Fruit fly (Drosophila melanogaster): ENCODE data around the gene Akh.

Gene Akh

DNA sequence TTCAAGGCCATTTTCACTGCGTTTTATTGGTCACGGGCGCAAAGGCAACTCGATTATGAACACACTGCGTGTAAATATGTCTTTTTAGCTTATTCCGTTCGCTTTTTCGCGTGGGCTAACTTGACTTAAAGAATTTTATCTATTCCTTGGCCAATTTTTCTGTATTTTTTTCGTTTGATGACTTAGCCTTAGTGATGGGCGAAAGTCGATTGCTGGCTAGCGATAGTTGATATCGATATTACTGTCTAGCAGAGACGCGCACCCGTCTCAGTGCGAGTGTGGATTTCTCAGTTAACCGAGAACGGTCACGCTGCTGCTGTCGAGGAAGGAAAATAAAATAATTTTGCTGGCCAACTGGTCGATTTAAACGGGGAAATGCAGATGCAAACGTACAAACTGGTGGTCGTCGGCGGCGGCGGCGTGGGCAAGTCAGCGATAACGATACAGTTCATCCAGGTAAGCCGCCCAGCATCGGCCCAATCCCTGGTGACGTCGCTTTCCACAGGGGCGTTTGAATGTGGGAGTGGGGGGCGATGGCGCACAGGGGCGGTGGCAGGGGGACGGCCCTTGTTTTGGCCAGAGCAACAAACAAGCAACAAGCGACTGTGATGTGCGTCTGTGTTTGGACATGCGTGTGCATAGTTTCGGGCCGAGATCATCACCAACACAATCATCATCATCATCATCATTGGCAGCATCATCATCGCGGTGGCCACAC is 2.3 kb upstream of the Akh start, which contains the start of the genes Rop and Ras64B (continued):
- TF ChIP-seq nmo (GFP tag; optimal IDR thresholded peaks at IDR 0.05) (peak; percentile 75), CG1233 (GFP tag; optimal IDR thresholded peaks at IDR 0.05) (no peak), CG12769 (tag; optimal IDR thresholded peaks at IDR 0.05) (no peak), CG17912 (GFP tag; optimal IDR thresholded peaks at IDR 0.05) (no peak), CG3163 (GFP tag; optimal IDR thresholded peaks at IDR 0.05) (peak; percentile 46), CG4282 (GFP tag; optimal IDR thresholded peaks at IDR 0.05) (no peak), CG10543 (GFP tag; optimal IDR thresholded peaks at IDR 0.05) (peak; percentile 63), dan (GFP tag; IDR thresholded peaks at IDR 0.05) (no peak), CG7928 (GFP tag; optimal IDR thresholded peaks at IDR 0.05) (peak; percentile 50), pita (GFP tag; optimal IDR thresholded peaks at IDR 0.05) (peak; percentile 71), CG1647 (GFP tag; optimal IDR thresholded peaks at IDR 0.05) (peak; percentile 11), pb (GFP tag; optimal IDR thresholded peaks at IDR 0.05) (peak; percentile 30), gsb-n (tag; optimal IDR thresholded peaks at IDR 0.05) (peak; percentile 43), CG9876 (GFP tag; optimal IDR thresholded peaks at IDR 0.05) (no peak), nau (GFP tag; optimal IDR thresholded peaks at IDR 0.05) (no peak), CG2120 (GFP tag; optimal IDR thresholded peaks at IDR 0.05) (peak; percentile 47), CG31365 (tag; optimal IDR thresholded peaks at IDR 0.05) (no peak), az2 (GFP tag; optimal IDR thresholded peaks at IDR 0.05) (no peak), ewg (GFP tag; optimal IDR thresholded peaks at IDR 0.05) (peak; percentile 5), BtbVII (GFP tag; optimal IDR thresholded peaks at IDR 0.05) (no peak), CG1792 (GFP tag; optimal IDR thresholded peaks at IDR 0.05) (no peak), mld (GFP tag; IDR thresholded peaks at IDR 0.05; ENCODE audit: partially characterized antibody) (peak; percentile 52; the same call in 1 of the 3 replicates), twi (tag; optimal IDR thresholded peaks at IDR 0.05) (peak; percentile 0), CG2202 (tag; optimal IDR thresholded peaks at IDR 0.05) (peak; percentile 12), jumu (GFP tag; optimal IDR thresholded peaks at IDR 0.05) (peak; percentile 26), CG3281 (GFP tag; optimal IDR thresholded peaks at IDR 0.05) (no peak), hbn (GFP tag; IDR thresholded peaks at IDR 0.05; ENCODE audit: partially characterized antibody) (peak; percentile 73), CG12299 (tag; optimal IDR thresholded peaks at IDR 0.05) (peak; percentile 2), pzg (GFP tag; optimal IDR thresholded peaks at IDR 0.05) (peak; percentile 99), dmrt11E (tag; optimal IDR thresholded peaks at IDR 0.05) (no peak), Atf3 (GFP tag; optimal IDR thresholded peaks at IDR 0.05) (peak; percentile 32), CG8944 (GFP tag; optimal IDR thresholded peaks at IDR 0.05) (no peak), Neu2 (GFP tag; optimal IDR thresholded peaks at IDR 0.05; ENCODE audit: borderline replicate concordance) (no peak), Sox100B (GFP tag; optimal IDR thresholded peaks at IDR 0.05) (no peak), croc (GFP tag; conservative IDR thresholded peaks at IDR 0.05) (no peak), Pdp1 (GFP tag; optimal IDR thresholded peaks at IDR 0.05) (peak in 1 of 2 experiments; percentile 40), Mad (GFP tag; optimal IDR thresholded peaks at IDR 0.05) (no peak), CG6254 (GFP tag; optimal IDR thresholded peaks at IDR 0.05) (no peak), dmrt99B (tag; optimal IDR thresholded peaks at IDR 0.05) (no peak), CG10267 (tag; optimal IDR thresholded peaks at IDR 0.05) (peak; percentile 67), psq (GFP tag; optimal IDR thresholded peaks at IDR 0.05) (no peak), D (optimal IDR thresholded peaks at IDR 0.05) (no peak), D (GFP tag; optimal IDR thresholded peaks at IDR 0.05) (no peak), sens (GFP tag) (peak; percentile 90), Six4 (GFP tag; optimal IDR thresholded peaks at IDR 0.05) (no peak), CG6765 (GFP tag; optimal IDR thresholded peaks at IDR 0.05) (no peak), YL-1 (GFP tag; optimal IDR thresholded peaks at IDR 0.05) (peak; percentile 99), hb (GFP tag; IDR thresholded peaks at IDR 0.05; ENCODE audit: partially characterized antibody) (0 out of 3 replicates have a peak, but pooled peaks have one; percentile 57), CG8281 (tag; optimal IDR thresholded peaks at IDR 0.05) (no peak)

Measured in whole organism, embryonic.